Fruit fly (Drosophila melanogaster): ENCODE data around the gene sn.
A peak's percentile ranks its signal among the peaks of the same experiment; 100 is the strongest.

sn gene

DNA sequence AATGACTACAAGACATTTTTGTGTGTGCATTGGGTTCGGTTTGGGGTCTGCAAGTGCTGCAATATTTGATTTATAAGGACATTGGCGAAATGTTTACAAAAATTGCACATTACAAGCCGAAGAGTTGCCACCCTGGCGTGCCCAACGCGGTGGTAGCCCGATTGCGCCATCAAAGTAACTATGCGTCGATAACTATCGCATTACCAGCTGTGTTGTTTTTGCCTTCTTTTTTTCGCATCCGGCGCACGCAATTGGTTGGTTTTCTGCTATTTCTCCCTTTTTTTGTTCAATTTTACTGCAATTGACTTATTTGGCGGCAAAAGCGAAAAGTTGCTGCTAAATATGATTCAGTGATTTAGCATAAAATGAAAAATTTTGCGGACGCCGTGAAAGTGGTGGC is 29.1 kb upstream of the sn start, which contains the start of gene RpS14b (continued):
- TF ChIP-seq pfk (GFP tag; optimal IDR thresholded peaks at IDR 0.05) = peak; percentile 63
- peak; percentile 40; the same call in 1 of the 4 replicates for TF ChIP-seq Gug (GFP tag; IDR thresholded peaks at IDR 0.05)
- peak; percentile 60; the same call in 1 of the 3 replicates for TF ChIP-seq CG6175 (GFP tag; IDR thresholded peaks at IDR 0.05)
- peak; percentile 45 for TF ChIP-seq tin (GFP tag; optimal IDR thresholded peaks at IDR 0.05)
- TF ChIP-seq trh (GFP tag; optimal IDR thresholded peaks at IDR 0.05) = no peak
- no peak for TF ChIP-seq CG11093 (GFP tag; IDR thresholded peaks at IDR 0.05)
- TF ChIP-seq eve (GFP tag; optimal IDR thresholded peaks at IDR 0.05) = no peak
- no peak for TF ChIP-seq Atf-2 (GFP tag; optimal IDR thresholded peaks at IDR 0.05)
- peak; percentile 79 for TF ChIP-seq CG15514 (GFP tag; optimal IDR thresholded peaks at IDR 0.05)
- no peak for TF ChIP-seq aop (GFP tag; IDR thresholded peaks at IDR 0.05)
- TF ChIP-seq CG15696 (tag; optimal IDR thresholded peaks at IDR 0.05) = no peak
- no peak for TF ChIP-seq Tbp (GFP tag; optimal IDR thresholded peaks at IDR 0.05)
- peak; percentile 8 for TF ChIP-seq CG17568 (GFP tag; optimal IDR thresholded peaks at IDR 0.05)
- no peak for TF ChIP-seq CG7745 (tag; optimal IDR thresholded peaks at IDR 0.05)
- no peak for TF ChIP-seq kay (GFP tag; optimal IDR thresholded peaks at IDR 0.05)
- peak; percentile 78 for TF ChIP-seq rib (GFP tag; IDR thresholded peaks at IDR 0.05)
- TF ChIP-seq chif (GFP tag; optimal IDR thresholded peaks at IDR 0.05) = peak; percentile 5 to 52
- peak; percentile 83 for TF ChIP-seq CG32532 (GFP tag; IDR thresholded peaks at IDR 0.05)
- peak; percentile 19 for TF ChIP-seq Dp (GFP tag; optimal IDR thresholded peaks at IDR 0.05)
- TF ChIP-seq CG2116 (GFP tag; optimal IDR thresholded peaks at IDR 0.05) = peak; percentile 98
- TF ChIP-seq row (GFP tag; IDR thresholded peaks at IDR 0.05) = peak; percentile 53
- TF ChIP-seq CG7839 (tag; optimal IDR thresholded peaks at IDR 0.05) = peak; percentile 31
- TF ChIP-seq CG13287 (GFP tag; IDR thresholded peaks at IDR 0.05; ENCODE audit: partially characterized antibody) = peak; percentile 82
- TF ChIP-seq bab2 (GFP tag; optimal IDR thresholded peaks at IDR 0.05) = peak; percentile 48
- no peak for TF ChIP-seq CG1024 (GFP tag; IDR thresholded peaks at IDR 0.05)
- TF ChIP-seq Trl (optimal IDR thresholded peaks at IDR 0.05) = no peak
- peak; percentile 69 for TF ChIP-seq Trl (GFP tag; optimal IDR thresholded peaks at IDR 0.05)
- TF ChIP-seq az2 (GFP tag; optimal IDR thresholded peaks at IDR 0.05) = no peak
- TF ChIP-seq Side (GFP tag; optimal IDR thresholded peaks at IDR 0.05) = peak; percentile 74
- TF ChIP-seq CG11398 (GFP tag; optimal IDR thresholded peaks at IDR 0.05) = no peak
- no peak for TF ChIP-seq pros (GFP tag; optimal IDR thresholded peaks at IDR 0.05)
- peak; percentile 43 for TF ChIP-seq CG10274 (GFP tag; optimal IDR thresholded peaks at IDR 0.05)
- peak; percentile 66 for TF ChIP-seq CG17385 (GFP tag; optimal IDR thresholded peaks at IDR 0.05)
- TF ChIP-seq CG10321 (GFP tag; IDR thresholded peaks at IDR 0.05) = peak; percentile 42; the same call in 1 of the 2 replicates
- peak; percentile 19 for TF ChIP-seq ERR (GFP tag; optimal IDR thresholded peaks at IDR 0.05)
- peak; percentile 85 for TF ChIP-seq Meics (GFP tag; optimal IDR thresholded peaks at IDR 0.05)
- TF ChIP-seq CG10267 (tag; optimal IDR thresholded peaks at IDR 0.05) = peak; percentile 40
- no peak for TF ChIP-seq D19A (tag; optimal IDR thresholded peaks at IDR 0.05)
- peak; percentile 8 for TF ChIP-seq CG16863 (GFP tag; optimal IDR thresholded peaks at IDR 0.05)
- TF ChIP-seq tap (tag; optimal IDR thresholded peaks at IDR 0.05) = no peak
- no peak for TF ChIP-seq oc (tag; optimal IDR thresholded peaks at IDR 0.05)
- peak; percentile 31 for TF ChIP-seq CG18764 (GFP tag; optimal IDR thresholded peaks at IDR 0.05)
- TF ChIP-seq pb (GFP tag; optimal IDR thresholded peaks at IDR 0.05) = peak; percentile 51
- TF ChIP-seq gcm (GFP tag; optimal IDR thresholded peaks at IDR 0.05) = peak; percentile 18
- peak; percentile 51 for TF ChIP-seq scrt (GFP tag; optimal IDR thresholded peaks at IDR 0.05)
- peak; percentile 47 for TF ChIP-seq CG6813 (GFP tag; optimal IDR thresholded peaks at IDR 0.05)
- TF ChIP-seq ato (GFP tag; IDR thresholded peaks at IDR 0.05; ENCODE audit: partially characterized antibody) = peak; percentile 77
- no peak for TF ChIP-seq Sry-β (GFP tag; optimal IDR thresholded peaks at IDR 0.05)
- TF ChIP-seq sr (GFP tag; IDR thresholded peaks at IDR 0.05) = peak; percentile 67
- no peak for TF ChIP-seq CG8281 (tag; optimal IDR thresholded peaks at IDR 0.05)
- no peak for TF ChIP-seq hth (optimal IDR thresholded peaks at IDR 0.05)
- peak; percentile 3 for TF ChIP-seq ab (GFP tag; optimal IDR thresholded peaks at IDR 0.05)

Data from whole organism, embryonic.